Worm (Caenorhabditis elegans) whole organism, late embryonic: ENCODE results near the gene cutl-18.

Experiments
- K09A11.1 ChIP-seq: sonication (generic microtip); optimal IDR thresholded peaks from 2 replicates; lab custom pipeline; 2017; ENCODE audit warnings: antibody characterized with exemption, mild to moderate bottlenecking, missing genetic modification characterization, missing compliant biosample characterization; ENCODE audit not compliant: insufficient read depth
- T23F11.4 ChIP-seq: fragments of 200-800 bp; sonication (Bioruptor generic); optimal IDR thresholded peaks from 2 replicates; lab custom pipeline; 2018; ENCODE audit warnings: mild to moderate bottlenecking, missing genetic modification characterization, missing compliant biosample characterization
- Y22D7AL.16 ChIP-seq: sonication (generic microtip); optimal IDR thresholded peaks from 2 replicates; lab custom pipeline; 2016; ENCODE audit warnings: missing genetic modification characterization, missing compliant biosample characterization
- ceh-14 ChIP-seq: sonication (generic microtip); optimal IDR thresholded peaks from 2 replicates; lab custom pipeline; 2016; ENCODE audit warnings: missing genotype, missing genetic modification characterization, missing compliant biosample characterization
- ceh-24 ChIP-seq: sonication (generic microtip); optimal IDR thresholded peaks from 2 replicates; lab custom pipeline; 2016; ENCODE audit warnings: mild to moderate bottlenecking, missing genetic modification characterization, missing compliant biosample characterization
- ceh-30 ChIP-seq: fragments of 150-350 bp; optimal IDR thresholded peaks from 2 replicates; lab custom pipeline; 2014; ENCODE audit warnings: missing biosample characterization, missing genetic modification characterization
- ceh-34 ChIP-seq: sonication (generic microtip); optimal IDR thresholded peaks from 2 replicates; lab custom pipeline; 2016; ENCODE audit warnings: mild to moderate bottlenecking, missing genetic modification characterization, missing compliant biosample characterization
- ceh-45 ChIP-seq: fragments of 200-800 bp; sonication (Bioruptor generic); IDR thresholded peaks from 2 replicates; pipeline ENCODE4 v1.3.6; 2022; ENCODE audit warnings: missing genetic modification reagents, missing genetic modification characterization, missing compliant biosample characterization
- ceh-6 ChIP-seq: fragments of 200-800 bp; sonication (Bioruptor generic); optimal IDR thresholded peaks from 2 replicates; lab custom pipeline; 2018; ENCODE audit warnings: mild to moderate bottlenecking, missing genetic modification characterization, missing compliant biosample characterization
- ceh-9 ChIP-seq: sonication (generic microtip); optimal IDR thresholded peaks from 2 replicates; lab custom pipeline; 2016; ENCODE audit warnings: mild to moderate bottlenecking, missing genetic modification characterization, inconsistent platforms, missing compliant biosample characterization
- dmd-4 ChIP-seq: sonication (generic microtip); optimal IDR thresholded peaks from 2 replicates; lab custom pipeline; 2016; ENCODE audit warnings: borderline replicate concordance, missing genetic modification characterization, missing compliant biosample characterization
- ets-4 ChIP-seq: sonication (generic microtip); optimal IDR thresholded peaks from 2 replicates; lab custom pipeline; 2016; ENCODE audit warnings: missing genetic modification characterization, missing compliant biosample characterization
- fax-1 ChIP-seq: sonication (generic microtip); optimal IDR thresholded peaks from 2 replicates; lab custom pipeline; 2016; ENCODE audit warnings: missing genotype, missing genetic modification characterization, missing compliant biosample characterization
- fkh-10 ChIP-seq: fragments of 150-350 bp; optimal IDR thresholded peaks from 2 replicates; lab custom pipeline; 2014; ENCODE audit warnings: missing biosample characterization, missing genetic modification reagents, missing genetic modification characterization
- fkh-6 ChIP-seq: sonication (generic microtip); optimal IDR thresholded peaks from 2 replicates; lab custom pipeline; 2016; ENCODE audit warnings: missing genetic modification characterization, missing compliant biosample characterization
- hlh-13 ChIP-seq: fragments of 200-800 bp; sonication (Bioruptor generic); optimal IDR thresholded peaks from 2 replicates; lab custom pipeline; 2018; ENCODE audit warnings: mild to moderate bottlenecking, missing genetic modification characterization, missing compliant biosample characterization
- hlh-30 ChIP-seq: sonication (generic microtip); optimal IDR thresholded peaks from 2 replicates; lab custom pipeline; 2017; ENCODE audit warnings: antibody characterized with exemption, missing genetic modification characterization, missing compliant biosample characterization; ENCODE audit not compliant: insufficient read depth
- hlh-6 ChIP-seq: sonication (generic microtip); optimal IDR thresholded peaks from 2 replicates; lab custom pipeline; 2016; ENCODE audit warnings: missing genotype, missing genetic modification characterization, missing compliant biosample characterization
- hlh-8 ChIP-seq: sonication (generic microtip); optimal IDR thresholded peaks from 2 replicates; lab custom pipeline; 2016; ENCODE audit warnings: missing genotype, missing genetic modification characterization, missing compliant biosample characterization
- lim-6 ChIP-seq: sonication (generic microtip); optimal IDR thresholded peaks from 2 replicates; lab custom pipeline; 2016; ENCODE audit warnings: missing genetic modification characterization, missing compliant biosample characterization
- lin-11 ChIP-seq: fragments of 200-800 bp; sonication (Bioruptor generic); optimal IDR thresholded peaks from 2 replicates; lab custom pipeline; 2018; ENCODE audit warnings: mild to moderate bottlenecking, missing genetic modification characterization, missing compliant biosample characterization
- mec-3 ChIP-seq: sonication (generic microtip); optimal IDR thresholded peaks from 2 replicates; lab custom pipeline; 2016; ENCODE audit warnings: borderline replicate concordance, missing genetic modification characterization, missing compliant biosample characterization
- nfya-1 ChIP-seq: sonication (generic microtip); optimal IDR thresholded peaks from 2 replicates; lab custom pipeline; 2017; ENCODE audit warnings: missing genetic modification characterization, mild to moderate bottlenecking, missing compliant biosample characterization, antibody characterized with exemption, moderate library complexity
- nhr-11 ChIP-seq: fragments of 150-350 bp; optimal IDR thresholded peaks from 2 replicates; lab custom pipeline; 2014; ENCODE audit warnings: missing biosample characterization, missing genetic modification characterization
- npax-4 ChIP-seq: sonication (generic microtip); optimal IDR thresholded peaks from 2 replicates; lab custom pipeline; 2016; ENCODE audit warnings: missing genetic modification characterization, missing compliant biosample characterization
- pag-3 ChIP-seq: sonication (generic microtip); optimal IDR thresholded peaks from 2 replicates; lab custom pipeline; 2016; ENCODE audit warnings: missing compliant biosample characterization, missing genetic modification characterization, borderline replicate concordance
- pha-2 ChIP-seq: sonication (generic microtip); optimal IDR thresholded peaks from 2 replicates; lab custom pipeline; 2017; ENCODE audit warnings: mild to moderate bottlenecking, missing genetic modification characterization, missing compliant biosample characterization
- pros-1 ChIP-seq: fragments of 150-350 bp; optimal IDR thresholded peaks from 2 replicates; lab custom pipeline; 2014; ENCODE audit warnings: missing biosample characterization, missing genetic modification reagents, missing genetic modification characterization
- ref-2 ChIP-seq: sonication (generic microtip); optimal IDR thresholded peaks from 2 replicates; lab custom pipeline; 2016; ENCODE audit warnings: missing genetic modification characterization, missing compliant biosample characterization
- rnt-1 ChIP-seq: sonication (generic microtip); optimal IDR thresholded peaks from 2 replicates; lab custom pipeline; 2016; ENCODE audit warnings: missing genetic modification characterization, missing compliant biosample characterization
- sdc-2 ChIP-seq: sonication (generic microtip); optimal IDR thresholded peaks from 2 replicates; lab custom pipeline; 2016; ENCODE audit warnings: missing genotype, missing genetic modification characterization, missing compliant biosample characterization
- sox-2 ChIP-seq: fragments of 200-800 bp; sonication (Bioruptor generic); IDR thresholded peaks from 2 replicates; pipeline ENCODE4 v1.3.6; 2022; ENCODE audit warnings: missing genetic modification reagents, missing genetic modification characterization, missing compliant biosample characterization
- tbx-7 ChIP-seq: sonication (generic microtip); optimal IDR thresholded peaks from 2 replicates; lab custom pipeline; 2016; ENCODE audit warnings: missing genotype, missing genetic modification characterization, missing compliant biosample characterization
- unc-86 ChIP-seq: sonication (generic microtip); optimal IDR thresholded peaks from 2 replicates; lab custom pipeline; 2016; ENCODE audit warnings: missing genetic modification characterization, missing compliant biosample characterization
- ztf-16 ChIP-seq: sonication (generic microtip); optimal IDR thresholded peaks from 2 replicates; lab custom pipeline; 2017; ENCODE audit warnings: missing genetic modification characterization, missing compliant biosample characterization

cutl-18 gene

ce11 chrV:11298632-11299031, 18.1 kb downstream of the cutl-18 start, which contains the start of gene T03F7.5:
Gene T03F7.5, minus strand, starts transcription at chrV:11298732.
- TF ChIP-seq fkh-10 (GFP tag; lab: Kevin White, UChicago) = no peak
- no peak for TF ChIP-seq ztf-16
- no peak for TF ChIP-seq unc-86 (tag; lab: Kevin White, UChicago)
- no peak for TF ChIP-seq sdc-2 (tag; lab: Kevin White, UChicago)
- no peak for TF ChIP-seq ceh-34 (tag; lab: Kevin White, UChicago)
- TF ChIP-seq nfya-1 (tag; lab: Kevin White, UChicago) = no peak
- no peak for TF ChIP-seq fkh-6 (tag; lab: Kevin White, UChicago)
- TF ChIP-seq mec-3 (tag; lab: Kevin White, UChicago) = no peak
- no peak for TF ChIP-seq pros-1
- no peak for TF ChIP-seq ets-4 (tag; lab: Kevin White, UChicago)
- TF ChIP-seq K09A11.1 (tag; lab: Kevin White, UChicago) = no peak
- no peak for TF ChIP-seq hlh-8 (tag; lab: Kevin White, UChicago)
- no peak for TF ChIP-seq hlh-13 (GFP tag; lab: Kevin White, UChicago)

ce11 chrV:11294393-11294792, 22.3 kb downstream of the cutl-18 start, which contains the start of gene T03F7.6:
Gene T03F7.6, plus strand, starts transcription at chrV:11294693.
- TF ChIP-seq mec-3 (tag; lab: Kevin White, UChicago) = no peak
- no peak for TF ChIP-seq hlh-6 (tag; lab: Kevin White, UChicago)
- TF ChIP-seq dmd-4 (tag; lab: Kevin White, UChicago) = no peak
- no peak for TF ChIP-seq ceh-14 (tag; lab: Kevin White, UChicago)
- TF ChIP-seq ceh-30 = no peak
- no peak for TF ChIP-seq tbx-7 (tag; lab: Kevin White, UChicago)
- TF ChIP-seq pros-1 = no peak
- TF ChIP-seq ceh-6 = no peak
- no peak for TF ChIP-seq npax-4 (tag; lab: Kevin White, UChicago)
- TF ChIP-seq nfya-1 (tag; lab: Kevin White, UChicago) = no peak
- TF ChIP-seq ref-2 = no peak
- TF ChIP-seq sdc-2 (tag; lab: Kevin White, UChicago) = no peak
- TF ChIP-seq pha-2 = no peak
- no peak for TF ChIP-seq sox-2 (GFP tag; lab: Robert Waterston, UW)
- TF ChIP-seq rnt-1 = no peak
- TF ChIP-seq fax-1 (tag; lab: Kevin White, UChicago) = no peak

ce11 chrV:11292682-11293081, 24.0 kb downstream of the cutl-18 start:
- TF ChIP-seq tbx-7 (tag; lab: Kevin White, UChicago) = no peak

- TF ChIP-seq sox-2 (GFP tag; lab: Robert Waterston, UW) (no peak), hlh-30 (tag; lab: Kevin White, UChicago) (no peak), npax-4 (tag; lab: Kevin White, UChicago) (no peak), unc-86 (tag; lab: Kevin White, UChicago) (no peak), lim-6 (no peak), ceh-24 (tag; lab: Kevin White, UChicago) (no peak), fkh-10 (GFP tag; lab: Kevin White, UChicago) (no peak), ceh-9 (tag; lab: Kevin White, UChicago) (no peak), hlh-6 (tag; lab: Kevin White, UChicago) (no peak), Y22D7AL.16 (tag; lab: Kevin White, UChicago) (no peak), nhr-11 (tag; lab: Kevin White, UChicago) (no peak), lin-11 (tag; lab: Kevin White, UChicago) (no peak), pag-3 (no peak), ceh-45 (GFP tag; lab: Robert Waterston, UW) (no peak), T23F11.4 (GFP tag; lab: Kevin White, UChicago) (no peak), ceh-6 (no peak), sdc-2 (tag; lab: Kevin White, UChicago) (no peak)
Observed at ce11 chrV:11290888-11291287, 25.8 kb downstream of the cutl-18 start, which contains the start of gene C03E10.1. Gene C03E10.1, plus strand, starts transcription at chrV:11291188.
